Fruit fly (Drosophila melanogaster) Kc167 (cell line): ENCODE measurements around the gene zfh1.

ENCODE experiments used
- Sin3A ChIP-seq: fragments of >200 bp; optimal IDR thresholded peaks from 2 replicates; lab custom pipeline; 2018; ENCODE audit warnings: missing external identifiers
- h ChIP-seq: fragments of >200 bp; optimal IDR thresholded peaks from 3 replicates; lab custom pipeline; 2018; ENCODE audit warnings: missing external identifiers
- insv ChIP-seq: fragments of >200 bp; optimal IDR thresholded peaks from 3 replicates; lab custom pipeline; 2018; ENCODE audit warnings: missing external identifiers
- psq ChIP-seq: fragments of >200 bp; optimal IDR thresholded peaks from 2 replicates; lab custom pipeline; 2017; ENCODE audit warnings: missing external identifiers

- TF ChIP-seq insv (lab: Kevin White, UChicago): no peak
- no peak for TF ChIP-seq psq (lab: Kevin White, UChicago)
- no peak for TF ChIP-seq h (lab: Kevin White, UChicago)
- no peak for TF ChIP-seq Sin3A (lab: Kevin White, UChicago)
Observed at dm6 chr3R:30802115-30802682, 36.5 kb downstream of the zfh1 start.
